Worm (Caenorhabditis elegans): ENCODE results near the gene fahd-1.

Gene fahd-1

ce11 chrIII:7873481-7873880 is 18.6 kb upstream of the fahd-1 start, which contains the start of gene tyr-1:
Gene tyr-1, plus strand, starts transcription at chrIII:7873781.
- TF ChIP-seq pes-1 (GFP tag; IDR thresholded peaks at IDR 0.05) (no peak), hmg-4 (GFP tag; optimal IDR thresholded peaks at IDR 0.05) (no peak), scrt-1 (GFP tag; IDR thresholded peaks at IDR 0.05) (no peak), tbx-11 (GFP tag; IDR thresholded peaks at IDR 0.05) (no peak), sea-1 (GFP tag; conservative IDR thresholded peaks at IDR 0.05) (no peak), F13C5.2 (tag; optimal IDR thresholded peaks at IDR 0.05) (no peak), ama-1 (optimal IDR thresholded peaks at IDR 0.05) (no peak), tra-4 (tag; optimal IDR thresholded peaks at IDR 0.05) (no peak), hmbx-1 (tag; optimal IDR thresholded peaks at IDR 0.05) (no peak), B0310.2 (tag; optimal IDR thresholded peaks at IDR 0.05) (no peak), ceh-36 (tag; optimal IDR thresholded peaks at IDR 0.05) (no peak), ceh-13 (GFP tag; optimal IDR thresholded peaks at IDR 0.05) (no peak), hnd-1 (tag; optimal IDR thresholded peaks at IDR 0.05) (no peak), tbx-37 (GFP tag; conservative IDR thresholded peaks at IDR 0.05) (no peak), aly-1 (tag; optimal IDR thresholded peaks at IDR 0.05) (no peak), ets-7 (tag; optimal IDR thresholded peaks at IDR 0.05) (no peak), flt-1 (GFP tag; IDR thresholded peaks at IDR 0.05) (no peak)

DNA sequence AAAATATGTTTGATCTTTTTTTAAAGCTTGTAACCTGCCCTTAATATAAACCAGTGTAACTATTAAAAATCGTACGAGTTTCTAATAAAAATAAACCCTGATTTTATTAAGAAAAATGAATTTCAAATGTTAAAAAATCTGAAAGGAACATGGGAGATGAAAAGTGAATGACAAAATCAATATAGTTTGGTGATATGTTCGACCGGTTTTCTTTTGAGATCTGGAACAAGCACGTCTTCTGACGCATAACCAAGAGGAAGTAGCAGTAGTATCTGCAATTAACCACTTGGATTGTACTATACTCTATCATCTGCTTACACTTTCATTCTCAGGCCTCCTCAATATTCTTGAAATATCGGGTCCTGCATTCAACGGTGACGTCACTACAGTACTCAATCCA is 15.0 kb upstream of the fahd-1 start:
- TF ChIP-seq hmg-4 (GFP tag; optimal IDR thresholded peaks at IDR 0.05), result no peak
- no peak for TF ChIP-seq tbx-37 (GFP tag; conservative IDR thresholded peaks at IDR 0.05)
- no peak for TF ChIP-seq tra-4 (tag; optimal IDR thresholded peaks at IDR 0.05)
- no peak for TF ChIP-seq hnd-1 (tag; optimal IDR thresholded peaks at IDR 0.05)
- no peak for TF ChIP-seq aly-1 (tag; optimal IDR thresholded peaks at IDR 0.05)
- TF ChIP-seq F13C5.2 (tag; optimal IDR thresholded peaks at IDR 0.05), result no peak
- TF ChIP-seq tbx-11 (GFP tag; IDR thresholded peaks at IDR 0.05), result no peak
- TF ChIP-seq hmbx-1 (tag; optimal IDR thresholded peaks at IDR 0.05), result no peak
- TF ChIP-seq ets-7 (tag; optimal IDR thresholded peaks at IDR 0.05), result no peak
- no peak for TF ChIP-seq ceh-13 (GFP tag; optimal IDR thresholded peaks at IDR 0.05)
- no peak for TF ChIP-seq sea-1 (GFP tag; conservative IDR thresholded peaks at IDR 0.05)
- TF ChIP-seq B0310.2 (tag; optimal IDR thresholded peaks at IDR 0.05), result no peak
- TF ChIP-seq ama-1 (optimal IDR thresholded peaks at IDR 0.05), result no peak

DNA sequence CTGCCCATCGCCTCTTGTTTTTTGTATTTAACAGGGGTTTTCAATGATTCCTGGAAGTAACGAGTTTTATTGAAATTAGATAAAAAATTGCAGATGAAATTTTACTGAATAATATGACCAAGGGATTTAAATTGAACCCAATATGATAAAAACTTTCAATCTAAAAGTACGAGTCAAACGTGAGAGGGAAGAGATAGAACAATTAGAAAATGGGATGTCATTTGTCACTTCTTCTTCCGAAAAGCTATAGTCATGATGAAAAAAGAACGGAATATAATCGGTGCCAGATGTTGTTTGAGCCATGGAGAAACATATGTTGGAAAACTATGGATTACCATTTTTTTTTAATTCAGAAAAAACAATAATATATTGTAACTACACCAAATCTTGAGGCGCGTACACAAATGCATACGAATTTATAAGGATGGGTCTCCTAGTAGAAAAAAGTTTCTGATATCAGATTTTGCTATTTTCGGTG is 13.2 kb upstream of the fahd-1 start, which contains the start of gene sup-18:
sup-18 (minus strand) TSS at position 51 of the 478 bp plus-strand sequence.
- TF ChIP-seq ceh-36 (tag; optimal IDR thresholded peaks at IDR 0.05), result no peak
- TF ChIP-seq tbx-37 (GFP tag; conservative IDR thresholded peaks at IDR 0.05), result no peak
- TF ChIP-seq B0310.2 (tag; optimal IDR thresholded peaks at IDR 0.05), result no peak
- no peak for TF ChIP-seq pes-1 (GFP tag; IDR thresholded peaks at IDR 0.05)
- no peak for TF ChIP-seq hmg-4 (GFP tag; optimal IDR thresholded peaks at IDR 0.05)
- TF ChIP-seq tra-4 (tag; optimal IDR thresholded peaks at IDR 0.05), result no peak
- TF ChIP-seq aly-1 (tag; optimal IDR thresholded peaks at IDR 0.05), result no peak
- TF ChIP-seq F13C5.2 (tag; optimal IDR thresholded peaks at IDR 0.05), result no peak
- no peak for TF ChIP-seq ama-1 (optimal IDR thresholded peaks at IDR 0.05)
- no peak for TF ChIP-seq ceh-13 (GFP tag; optimal IDR thresholded peaks at IDR 0.05)

ce11 chrIII:7880132-7880715 is 11.8 kb upstream of the fahd-1 start:
- no peak for TF ChIP-seq sea-1 (GFP tag; conservative IDR thresholded peaks at IDR 0.05)
- TF ChIP-seq ceh-13 (GFP tag; optimal IDR thresholded peaks at IDR 0.05), result no peak
- TF ChIP-seq tbx-11 (GFP tag; IDR thresholded peaks at IDR 0.05), result no peak
- TF ChIP-seq ama-1 (optimal IDR thresholded peaks at IDR 0.05), result no peak
- TF ChIP-seq scrt-1 (GFP tag; IDR thresholded peaks at IDR 0.05), result no peak
- no peak for TF ChIP-seq ets-7 (tag; optimal IDR thresholded peaks at IDR 0.05)
- no peak for TF ChIP-seq hmg-4 (GFP tag; optimal IDR thresholded peaks at IDR 0.05)
- no peak for TF ChIP-seq B0310.2 (tag; optimal IDR thresholded peaks at IDR 0.05)
- no peak for TF ChIP-seq hnd-1 (tag; optimal IDR thresholded peaks at IDR 0.05)

- TF ChIP-seq tbx-37 (GFP tag; conservative IDR thresholded peaks at IDR 0.05) (no peak), hnd-1 (tag; optimal IDR thresholded peaks at IDR 0.05) (no peak), tra-4 (tag; optimal IDR thresholded peaks at IDR 0.05) (no peak), ets-7 (tag; optimal IDR thresholded peaks at IDR 0.05) (no peak), aly-1 (tag; optimal IDR thresholded peaks at IDR 0.05) (no peak), tbx-11 (GFP tag; IDR thresholded peaks at IDR 0.05) (no peak), scrt-1 (GFP tag; IDR thresholded peaks at IDR 0.05) (no peak), B0310.2 (tag; optimal IDR thresholded peaks at IDR 0.05) (no peak), ceh-13 (GFP tag; optimal IDR thresholded peaks at IDR 0.05) (no peak), sea-1 (GFP tag; conservative IDR thresholded peaks at IDR 0.05) (no peak), F13C5.2 (tag; optimal IDR thresholded peaks at IDR 0.05) (no peak), flt-1 (GFP tag; IDR thresholded peaks at IDR 0.05) (no peak), hmg-4 (GFP tag; optimal IDR thresholded peaks at IDR 0.05) (no peak)
These were observed 9.2 kb upstream of the fahd-1 start, which contains the start of gene ZK688.9 for ce11 chrIII:7882900-7883299. Gene ZK688.9, minus strand, starts transcription at chrIII:7883000.

- TF ChIP-seq ets-7 (tag; optimal IDR thresholded peaks at IDR 0.05), result no peak
- no peak for TF ChIP-seq scrt-1 (GFP tag; IDR thresholded peaks at IDR 0.05)
- TF ChIP-seq hnd-1 (tag; optimal IDR thresholded peaks at IDR 0.05), result no peak
- TF ChIP-seq ceh-13 (GFP tag; optimal IDR thresholded peaks at IDR 0.05), result no peak
- TF ChIP-seq tra-4 (tag; optimal IDR thresholded peaks at IDR 0.05), result no peak
- no peak for TF ChIP-seq aly-1 (tag; optimal IDR thresholded peaks at IDR 0.05)
- no peak for TF ChIP-seq B0310.2 (tag; optimal IDR thresholded peaks at IDR 0.05)
- TF ChIP-seq F13C5.2 (tag; optimal IDR thresholded peaks at IDR 0.05), result no peak
- no peak for TF ChIP-seq tbx-37 (GFP tag; conservative IDR thresholded peaks at IDR 0.05)
- TF ChIP-seq tbx-11 (GFP tag; IDR thresholded peaks at IDR 0.05), result no peak
- TF ChIP-seq ceh-36 (tag; optimal IDR thresholded peaks at IDR 0.05), result no peak
- no peak for TF ChIP-seq ama-1 (optimal IDR thresholded peaks at IDR 0.05)
- TF ChIP-seq sea-1 (GFP tag; conservative IDR thresholded peaks at IDR 0.05), result no peak
- TF ChIP-seq flt-1 (GFP tag; IDR thresholded peaks at IDR 0.05), result no peak
- no peak for TF ChIP-seq hmbx-1 (tag; optimal IDR thresholded peaks at IDR 0.05)
These were observed 7.2 kb upstream of the fahd-1 start, which contains the start of gene ZK688.11 for ce11 chrIII:7884863-7885262. Gene ZK688.11, minus strand, starts transcription at chrIII:7884963.

- TF ChIP-seq tbx-11 (GFP tag; IDR thresholded peaks at IDR 0.05) (no peak), F13C5.2 (tag; optimal IDR thresholded peaks at IDR 0.05) (no peak), tbx-37 (GFP tag; conservative IDR thresholded peaks at IDR 0.05) (no peak), aly-1 (tag; optimal IDR thresholded peaks at IDR 0.05) (no peak), pes-1 (GFP tag; IDR thresholded peaks at IDR 0.05) (no peak), ceh-36 (tag; optimal IDR thresholded peaks at IDR 0.05) (no peak), flt-1 (GFP tag; IDR thresholded peaks at IDR 0.05) (no peak), B0310.2 (tag; optimal IDR thresholded peaks at IDR 0.05) (no peak), hmg-4 (GFP tag; optimal IDR thresholded peaks at IDR 0.05) (no peak), scrt-1 (GFP tag; IDR thresholded peaks at IDR 0.05) (no peak), ama-1 (optimal IDR thresholded peaks at IDR 0.05) (no peak), hnd-1 (tag; optimal IDR thresholded peaks at IDR 0.05) (no peak), sea-1 (GFP tag; conservative IDR thresholded peaks at IDR 0.05) (no peak), tra-4 (tag; optimal IDR thresholded peaks at IDR 0.05) (no peak), ceh-13 (GFP tag; optimal IDR thresholded peaks at IDR 0.05) (no peak), hmbx-1 (tag; optimal IDR thresholded peaks at IDR 0.05) (no peak), ets-7 (tag; optimal IDR thresholded peaks at IDR 0.05) (no peak)
These were observed 3.0 kb upstream of the fahd-1 start for ce11 chrIII:7889036-7889435.
